Fruit fly (Drosophila melanogaster) whole organism, prepupa: ENCODE measurements around the gene Plp.

Experiments
- Blimp-1 ChIP-seq: fragments of 200-800 bp; sonication (Bioruptor generic); optimal IDR thresholded peaks from 3 replicates; lab custom pipeline; 2017; ENCODE audit warnings: missing biosample characterization, missing genetic modification characterization, mild to moderate bottlenecking, moderate library complexity, missing genetic modification reagents
- CG10669 ChIP-seq: fragments of 200-800 bp; sonication (Bioruptor generic); optimal IDR thresholded peaks from 3 replicates; lab custom pipeline; 2018; ENCODE audit warnings: missing biosample characterization, mild to moderate bottlenecking, missing genetic modification characterization, moderate library complexity
- CG11902 ChIP-seq: fragments of 200-800 bp; sonication (Bioruptor generic); optimal IDR thresholded peaks from 3 replicates; lab custom pipeline; 2016; ENCODE audit warnings: missing biosample characterization, missing genetic modification characterization
- CG15336 ChIP-seq: fragments of 200-800 bp; sonication (Bioruptor generic); IDR thresholded peaks from 2 replicates; pipeline ENCODE4 v1.3.6; 2022; ENCODE audit warnings: missing biosample characterization, missing genetic modification characterization
- CG1621 ChIP-seq: fragments of 200-800 bp; sonication (Bioruptor generic); optimal IDR thresholded peaks from 3 replicates; lab custom pipeline; 2018; ENCODE audit warnings: missing biosample characterization, mild to moderate bottlenecking, missing genetic modification characterization
- CG6854 ChIP-seq: fragments of 200-800 bp; sonication (Bioruptor generic); optimal IDR thresholded peaks from 2 replicates; lab custom pipeline; 2017; ENCODE audit warnings: missing biosample characterization, mild to moderate bottlenecking, missing genetic modification characterization
- CG8119 ChIP-seq: fragments of 200-800 bp; sonication (Bioruptor generic); IDR thresholded peaks from 3 replicates; pipeline ENCODE4 v1.3.6; 2022; ENCODE audit warnings: missing biosample characterization, missing genetic modification characterization
- CG9139 ChIP-seq: fragments of 200-800 bp; sonication (Bioruptor generic); optimal IDR thresholded peaks from 3 replicates; lab custom pipeline; 2017; ENCODE audit warnings: missing biosample characterization, mild to moderate bottlenecking, missing genetic modification characterization
- Eip75B ChIP-seq: fragments of 200-800 bp; sonication (Bioruptor generic); optimal IDR thresholded peaks from 3 replicates; lab custom pipeline; 2016; ENCODE audit warnings: missing biosample characterization, missing genetic modification characterization
- Met ChIP-seq: fragments of 200-800 bp; sonication (Bioruptor generic); optimal IDR thresholded peaks from 3 replicates; lab custom pipeline; 2016; ENCODE audit warnings: missing biosample characterization, missing genetic modification characterization
- OdsH ChIP-seq: fragments of 200-800 bp; sonication (Bioruptor generic); optimal IDR thresholded peaks from 3 replicates; lab custom pipeline; 2016; ENCODE audit warnings: missing biosample characterization, missing genetic modification characterization
- Sox14 ChIP-seq: fragments of 200-800 bp; sonication (Bioruptor generic); optimal IDR thresholded peaks from 3 replicates; lab custom pipeline; 2016; ENCODE audit warnings: missing biosample characterization, missing genetic modification characterization
- fd85E ChIP-seq: fragments of 200-800 bp; sonication (Bioruptor generic); optimal IDR thresholded peaks from 3 replicates; lab custom pipeline; 2016; ENCODE audit warnings: missing biosample characterization, missing genetic modification characterization
- fkh ChIP-seq: fragments of 200-800 bp; sonication (Bioruptor generic); optimal IDR thresholded peaks from 3 replicates; lab custom pipeline; 2017; ENCODE audit warnings: missing biosample characterization, mild to moderate bottlenecking, missing genetic modification characterization, moderate library complexity

DNA sequence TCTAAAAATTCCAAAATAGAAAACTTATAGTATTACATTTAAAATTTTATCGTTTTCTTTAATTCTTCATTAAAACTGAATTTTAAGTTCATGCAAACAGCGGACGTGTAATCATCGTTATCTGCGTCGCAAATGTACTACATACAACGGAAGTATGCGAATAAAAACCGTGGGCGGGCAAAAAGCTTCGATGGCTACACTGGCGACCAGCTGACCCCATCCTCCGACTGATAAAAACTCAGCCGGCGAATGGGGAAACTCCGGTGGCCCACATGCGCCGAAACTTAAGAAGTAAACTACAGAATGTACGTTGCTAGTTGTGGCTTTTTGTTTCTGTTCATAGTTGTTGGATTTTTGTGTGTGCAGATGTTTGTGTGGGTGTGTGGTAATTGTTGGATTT lies 43.3 kb upstream of the Plp start:
- TF ChIP-seq CG10669 (GFP tag; lab: Kevin White, UChicago), result no peak
- no peak for TF ChIP-seq Eip75B
- TF ChIP-seq CG11902 (GFP tag; lab: Kevin White, UChicago), result no peak
- no peak for TF ChIP-seq fd85E (GFP tag; lab: Kevin White, UChicago)
- TF ChIP-seq Met, result no peak
- no peak for TF ChIP-seq CG6854 (GFP tag; lab: Kevin White, UChicago)
- TF ChIP-seq OdsH (GFP tag; lab: Kevin White, UChicago), result no peak
- no peak for TF ChIP-seq fkh (GFP tag; lab: Kevin White, UChicago)
- no peak for TF ChIP-seq CG1621 (tag; lab: Kevin White, UChicago)
- TF ChIP-seq Sox14, result no peak
- no peak for TF ChIP-seq CG15336 (GFP tag; lab: Robert Waterston, UW)
- TF ChIP-seq CG8119 (GFP tag; lab: Robert Waterston, UW), result no peak
- TF ChIP-seq Blimp-1 (GFP tag; lab: Kevin White, UChicago), result no peak
- TF ChIP-seq CG9139 (GFP tag; lab: Kevin White, UChicago), result no peak
